Fruit fly (Drosophila melanogaster) whole organism, embryonic: Measurements from ENCODE around the gene SCaMC.
A peak's percentile ranks its signal among the peaks of the same experiment; 100 is the strongest.

Experiments used
- Aef1 ChIP-seq: fragments of 200-800 bp; sonication (Bioruptor generic); IDR thresholded peaks from 3 replicates; pipeline ENCODE4 v1.3.6; 2022; ENCODE audit warnings: missing biosample characterization, missing genetic modification characterization
- Atf-2 ChIP-seq: fragments of 200-800 bp; sonication (Bioruptor generic); optimal IDR thresholded peaks from 2 replicates; lab custom pipeline; 2016; ENCODE audit warnings: missing biosample characterization, missing genetic modification characterization
- Atf6 ChIP-seq: fragments of 200-800 bp; sonication (Bioruptor generic); IDR thresholded peaks from 2 replicates; pipeline ENCODE4 v1.3.6; 2022; ENCODE audit warnings: missing biosample characterization, missing genetic modification characterization
- BtbVII ChIP-seq: fragments of 200-800 bp; sonication (Bioruptor generic); optimal IDR thresholded peaks from 3 replicates; lab custom pipeline; 2017; ENCODE audit warnings: missing biosample characterization, mild to moderate bottlenecking, missing genetic modification characterization
- CG10321 ChIP-seq: fragments of 200-800 bp; sonication (Bioruptor generic); IDR thresholded peaks from 2 replicates; pipeline ENCODE4 v1.3.6; 2022; ENCODE audit warnings: missing biosample characterization, missing genetic modification characterization
- CG10431 ChIP-seq: fragments of 200-800 bp; sonication (Bioruptor generic); optimal IDR thresholded peaks from 3 replicates; lab custom pipeline; 2018; ENCODE audit warnings: missing biosample characterization, mild to moderate bottlenecking, missing genetic modification characterization
- CG12104 ChIP-seq: fragments of 200-800 bp; sonication (Bioruptor generic); optimal IDR thresholded peaks from 3 replicates; lab custom pipeline; 2016; ENCODE audit warnings: missing biosample characterization, missing genetic modification characterization
- CG14965 ChIP-seq: fragments of 200-800 bp; sonication (Bioruptor generic); optimal IDR thresholded peaks from 2 replicates; lab custom pipeline; 2016; ENCODE audit warnings: missing biosample characterization, missing genetic modification characterization, borderline replicate concordance
- CG15073 ChIP-seq: fragments of 200-800 bp; sonication (Bioruptor generic); optimal IDR thresholded peaks from 2 replicates; lab custom pipeline; 2016; ENCODE audit warnings: missing biosample characterization, missing genetic modification characterization
- CG15479 ChIP-seq: fragments of 200-800 bp; sonication (Bioruptor generic); optimal IDR thresholded peaks from 3 replicates; lab custom pipeline; 2019; ENCODE audit warnings: missing biosample characterization, mild to moderate bottlenecking, missing genetic modification characterization, moderate library complexity
- CG15696 ChIP-seq: fragments of 200-800 bp; sonication (Bioruptor generic); optimal IDR thresholded peaks from 2 replicates; lab custom pipeline; 2019; ENCODE audit warnings: missing biosample characterization, mild to moderate bottlenecking, missing genetic modification characterization, moderate library complexity
- CG1792 ChIP-seq: fragments of 200-800 bp; sonication (Bioruptor generic); optimal IDR thresholded peaks from 2 replicates; lab custom pipeline; 2016; ENCODE audit warnings: missing biosample characterization, missing genetic modification characterization
- CG18599 ChIP-seq: fragments of 200-800 bp; sonication (Bioruptor generic); optimal IDR thresholded peaks from 3 replicates; lab custom pipeline; 2017; ENCODE audit warnings: missing biosample characterization, missing genetic modification characterization, mild to moderate bottlenecking, moderate library complexity, missing genetic modification reagents
- CG2116 ChIP-seq: fragments of 200-800 bp; sonication (Bioruptor generic); optimal IDR thresholded peaks from 3 replicates; lab custom pipeline; 2018; ENCODE audit warnings: missing biosample characterization, mild to moderate bottlenecking, missing genetic modification characterization
- CG2120 ChIP-seq: fragments of 200-800 bp; sonication (Bioruptor generic); optimal IDR thresholded peaks from 3 replicates; lab custom pipeline; 2016; ENCODE audit warnings: missing biosample characterization, missing genetic modification characterization
- CG3065 ChIP-seq: fragments of 200-800 bp; sonication (Bioruptor generic); optimal IDR thresholded peaks from 2 replicates; lab custom pipeline; 2016; ENCODE audit warnings: missing biosample characterization, missing genetic modification characterization
- CG3163 ChIP-seq: fragments of 200-800 bp; sonication (Bioruptor generic); optimal IDR thresholded peaks from 3 replicates; lab custom pipeline; 2016; ENCODE audit warnings: missing biosample characterization, missing genetic modification characterization
- CG4360 ChIP-seq: fragments of 200-800 bp; sonication (Bioruptor generic); IDR thresholded peaks from 2 replicates; pipeline ENCODE4 v1.3.6; 2022; ENCODE audit warnings: missing biosample characterization, missing genetic modification characterization
- CG4404 ChIP-seq: fragments of 200-800 bp; sonication (Bioruptor generic); IDR thresholded peaks from 2 replicates; pipeline ENCODE4 v1.3.6; 2022; ENCODE audit warnings: missing biosample characterization, missing genetic modification characterization
- CG6813 ChIP-seq: fragments of 200-800 bp; sonication (Bioruptor generic); optimal IDR thresholded peaks from 2 replicates; lab custom pipeline; 2017; ENCODE audit warnings: missing biosample characterization, missing genetic modification characterization, mild to moderate bottlenecking, moderate library complexity, missing genetic modification reagents
- CG7357 ChIP-seq: fragments of 200-800 bp; sonication (Bioruptor generic); IDR thresholded peaks from 3 replicates; pipeline ENCODE4 v1.3.6; 2022; ENCODE audit warnings: missing biosample characterization, missing genetic modification characterization
- CG7556 ChIP-seq: fragments of 200-800 bp; sonication (Bioruptor generic); optimal IDR thresholded peaks from 2 replicates; lab custom pipeline; 2017; ENCODE audit warnings: missing biosample characterization, mild to moderate bottlenecking, missing genetic modification characterization
- CG7839 ChIP-seq: fragments of 200-800 bp; sonication (Bioruptor generic); optimal IDR thresholded peaks from 3 replicates; lab custom pipeline; 2018; ENCODE audit warnings: missing biosample characterization, mild to moderate bottlenecking, missing genetic modification characterization, moderate library complexity
- CG8281 ChIP-seq: fragments of 200-800 bp; sonication (Bioruptor generic); optimal IDR thresholded peaks from 2 replicates; lab custom pipeline; 2018; ENCODE audit warnings: missing biosample characterization, mild to moderate bottlenecking, missing genetic modification characterization, moderate library complexity
- CTCF ChIP-seq: fragments of 200-800 bp; sonication (Bioruptor generic); optimal IDR thresholded peaks from 2 replicates; lab custom pipeline; 2017; ENCODE audit warnings: missing biosample characterization, mild to moderate bottlenecking, missing genetic modification characterization, moderate library complexity
- CoRest ChIP-seq: fragments of 200-800 bp; sonication (Bioruptor generic); optimal IDR thresholded peaks from 3 replicates; lab custom pipeline; 2018; ENCODE audit warnings: missing biosample characterization, mild to moderate bottlenecking, missing genetic modification characterization, moderate library complexity
- H2.0 ChIP-seq: fragments of 200-800 bp; sonication (Bioruptor generic); IDR thresholded peaks from 2 replicates; pipeline ENCODE4 v1.3.6; 2022; ENCODE audit warnings: missing biosample characterization, missing genetic modification characterization
- Hand ChIP-seq: fragments of 200-800 bp; sonication (Bioruptor generic); optimal IDR thresholded peaks from 2 replicates; lab custom pipeline; 2017; ENCODE audit warnings: mild to moderate bottlenecking, missing biosample characterization, missing genetic modification reagents, missing genetic modification characterization
- HmgD ChIP-seq: fragments of 200-800 bp; sonication (Bioruptor generic); optimal IDR thresholded peaks from 3 replicates; lab custom pipeline; 2016; ENCODE audit warnings: missing biosample characterization, missing genetic modification characterization
- MTF-1 ChIP-seq: fragments of 200-800 bp; sonication (Bioruptor generic); optimal IDR thresholded peaks from 2 replicates; lab custom pipeline; 2018; ENCODE audit warnings: missing biosample characterization, mild to moderate bottlenecking, missing genetic modification characterization, borderline replicate concordance
- Mad ChIP-seq: fragments of 200-800 bp; sonication (Bioruptor generic); optimal IDR thresholded peaks from 2 replicates; lab custom pipeline; 2016; ENCODE audit warnings: missing biosample characterization, missing genetic modification characterization
- Side ChIP-seq: fragments of 200-800 bp; sonication (Bioruptor generic); optimal IDR thresholded peaks from 2 replicates; lab custom pipeline; 2016; ENCODE audit warnings: missing biosample characterization, missing genetic modification characterization
- Six4 ChIP-seq: fragments of 200-800 bp; sonication (Bioruptor generic); optimal IDR thresholded peaks from 2 replicates; lab custom pipeline; 2016; ENCODE audit warnings: missing biosample characterization, missing genetic modification characterization
- bcd ChIP-seq: fragments of 200-800 bp; sonication (Bioruptor generic); optimal IDR thresholded peaks from 2 replicates; lab custom pipeline; 2017; ENCODE audit warnings: missing biosample characterization, mild to moderate bottlenecking, missing genetic modification characterization
- br ChIP-seq: fragments of >200 bp; optimal IDR thresholded peaks from 2 replicates; lab custom pipeline; 2017
- bsh ChIP-seq, 2 experiments: fragments of 200-800 bp; sonication (Bioruptor generic); optimal IDR thresholded peaks; 2 replicates each; lab custom pipeline; 2017 to 2018; ENCODE audit warnings: mild to moderate bottlenecking in 2 of 2, missing biosample characterization in 2 of 2, missing genetic modification characterization in 2 of 2, moderate library complexity in 1 of 2
- cas ChIP-seq: fragments of 200-800 bp; sonication (Bioruptor generic); IDR thresholded peaks from 2 replicates; pipeline ENCODE4 v1.3.6; 2022; ENCODE audit warnings: missing biosample characterization, missing genetic modification characterization
- fd64A ChIP-seq: fragments of 200-800 bp; sonication (Bioruptor generic); optimal IDR thresholded peaks from 3 replicates; lab custom pipeline; 2018; ENCODE audit warnings: missing biosample characterization, mild to moderate bottlenecking, missing genetic modification characterization
- kah ChIP-seq: fragments of 200-800 bp; sonication (Bioruptor generic); optimal IDR thresholded peaks from 2 replicates; lab custom pipeline; 2018; ENCODE audit warnings: missing biosample characterization, mild to moderate bottlenecking, missing genetic modification characterization
- kay ChIP-seq: fragments of 200-800 bp; sonication (Bioruptor generic); optimal IDR thresholded peaks from 2 replicates; lab custom pipeline; 2016; ENCODE audit warnings: missing biosample characterization, missing genetic modification characterization
- nerfin-1 ChIP-seq: fragments of 200-800 bp; sonication (Bioruptor generic); optimal IDR thresholded peaks from 3 replicates; lab custom pipeline; 2019; ENCODE audit warnings: missing biosample characterization, mild to moderate bottlenecking, missing genetic modification characterization, moderate library complexity
- oc ChIP-seq: fragments of 200-800 bp; sonication (Bioruptor generic); optimal IDR thresholded peaks from 2 replicates; lab custom pipeline; 2018; ENCODE audit warnings: missing biosample characterization, mild to moderate bottlenecking, missing genetic modification characterization, moderate library complexity
- odd ChIP-seq: fragments of 200-800 bp; sonication (Bioruptor generic); optimal IDR thresholded peaks from 2 replicates; lab custom pipeline; 2017; ENCODE audit warnings: missing biosample characterization, mild to moderate bottlenecking, missing genetic modification characterization
- pan ChIP-seq, 4 experiments: fragments of >200 bp in 3 of 4; fragments of 200-800 bp in 1 of 4; sonication (Bioruptor generic) in 1 of 4; optimal IDR thresholded peaks in 3 of 4; IDR thresholded peaks in 1 of 4; 2 replicates each; pipeline versions ENCODE4 v1.3.6 to Lab custom; 2017 to 2022; ENCODE audit warnings: missing biosample characterization in 2 of 4, missing genetic modification characterization in 2 of 4, mixed read lengths in 1 of 4
- row ChIP-seq: fragments of 200-800 bp; sonication (Bioruptor generic); IDR thresholded peaks from 3 replicates; pipeline ENCODE4 v1.3.6; 2022; ENCODE audit warnings: missing biosample characterization, missing genetic modification characterization
- salm ChIP-seq: fragments of 200-800 bp; sonication (Bioruptor generic); optimal IDR thresholded peaks from 2 replicates; lab custom pipeline; 2018; ENCODE audit warnings: missing biosample characterization, mild to moderate bottlenecking, missing genetic modification characterization
- scrt ChIP-seq: fragments of 200-800 bp; sonication (Bioruptor generic); optimal IDR thresholded peaks from 2 replicates; lab custom pipeline; 2018; ENCODE audit warnings: missing biosample characterization, mild to moderate bottlenecking, missing genetic modification characterization, moderate library complexity
- trem ChIP-seq: fragments of 200-800 bp; optimal IDR thresholded peaks from 3 replicates; lab custom pipeline; 2019; ENCODE audit warnings: missing biosample characterization, mild to moderate bottlenecking, missing genetic modification characterization, moderate library complexity
- unpg ChIP-seq: fragments of 200-800 bp; sonication (Bioruptor generic); optimal IDR thresholded peaks from 3 replicates; lab custom pipeline; 2018; ENCODE audit warnings: missing biosample characterization, mild to moderate bottlenecking, missing genetic modification characterization, moderate library complexity
- usp ChIP-seq: fragments of >200 bp; optimal IDR thresholded peaks from 2 replicates; lab custom pipeline; 2017; ENCODE audit warnings: missing biosample characterization, missing genetic modification characterization
- vnd ChIP-seq: fragments of 200-800 bp; sonication (Bioruptor generic); IDR thresholded peaks from 3 replicates; pipeline ENCODE4 v1.3.6; 2022; ENCODE audit warnings: missing biosample characterization, missing genetic modification characterization; ENCODE audit not compliant: partially characterized antibody

The SCaMC gene

DNA sequence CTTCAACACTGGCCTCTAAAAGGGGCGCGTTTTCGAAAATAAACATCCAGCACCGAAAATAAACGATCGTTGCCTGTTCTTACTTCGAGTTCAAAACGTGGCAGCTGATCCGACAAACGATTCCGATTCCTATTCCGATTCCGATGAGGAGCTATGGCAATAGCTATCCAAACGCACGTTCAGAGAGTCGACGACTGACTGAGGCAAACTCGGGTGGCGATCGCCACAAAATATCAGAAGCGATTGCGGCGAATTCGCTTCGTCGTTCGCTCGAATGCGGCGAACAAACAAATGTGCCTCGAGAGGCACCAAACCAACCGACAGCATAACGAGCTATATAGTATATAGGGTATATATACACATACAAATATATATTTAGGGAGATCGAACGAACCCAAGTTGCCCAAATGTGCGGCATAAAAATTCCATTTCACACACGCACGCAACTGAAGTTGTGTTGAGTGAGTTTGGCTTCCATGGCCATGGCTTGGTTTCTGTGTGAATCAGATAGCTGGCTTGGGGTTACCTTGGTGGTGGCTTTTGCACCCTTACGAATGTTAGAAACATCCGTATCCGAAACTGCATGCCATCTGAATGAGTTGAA, 23.3 kb downstream of the SCaMC start, which contains the start of gene Ncc69 (continued):
- TF ChIP-seq CG3163 (GFP tag; lab: Kevin White, UChicago) = no peak
- no peak for TF ChIP-seq odd (GFP tag; lab: Kevin White, UChicago)
- no peak for TF ChIP-seq CG3065 (GFP tag; lab: Kevin White, UChicago)
- no peak for TF ChIP-seq trem
- no peak for TF ChIP-seq CG18599 (GFP tag; lab: Kevin White, UChicago)
- no peak for TF ChIP-seq cas (GFP tag; lab: Robert Waterston, UW)
- TF ChIP-seq CoRest = no peak
- TF ChIP-seq CG7556 (GFP tag; lab: Kevin White, UChicago) = no peak
- no peak for TF ChIP-seq Six4 (GFP tag; lab: Kevin White, UChicago)
- no peak for TF ChIP-seq H2.0
- TF ChIP-seq Atf6 (GFP tag; lab: Robert Waterston, UW) = no peak
- TF ChIP-seq kay (GFP tag; lab: Kevin White, UChicago) = no peak
- TF ChIP-seq salm (tag; lab: Kevin White, UChicago) = no peak
- no peak for TF ChIP-seq CG10321 (GFP tag; lab: Robert Waterston, UW)
- no peak for TF ChIP-seq usp (GFP tag; lab: Kevin White, UChicago)
- no peak; the same call in 2 of the 3 replicates for TF ChIP-seq row (GFP tag; lab: Robert Waterston, UW)
- no peak for TF ChIP-seq HmgD (GFP tag; lab: Kevin White, UChicago)
- TF ChIP-seq CG2120 (GFP tag; lab: Kevin White, UChicago) = no peak
- no peak for TF ChIP-seq CG15479
- TF ChIP-seq CG4404 (GFP tag; lab: Robert Waterston, UW) = no peak
- TF ChIP-seq MTF-1 (GFP tag; lab: Kevin White, UChicago) = no peak
- no peak for TF ChIP-seq CG7357
- TF ChIP-seq BtbVII = peak; percentile 6
- TF ChIP-seq scrt = no peak
- no peak for TF ChIP-seq Side (GFP tag; lab: Kevin White, UChicago)
- no peak for TF ChIP-seq oc
- TF ChIP-seq CG4360 (GFP tag; lab: Robert Waterston, UW) = peak; percentile 32; the same call in 1 of the 2 replicates
- TF ChIP-seq CG1792 (GFP tag; lab: Kevin White, UChicago) = no peak
- no peak for TF ChIP-seq Hand
- TF ChIP-seq CG10431 (GFP tag; lab: Kevin White, UChicago) = no peak
- no peak for TF ChIP-seq CG15696
- peak; percentile 37 for TF ChIP-seq kah (GFP tag; lab: Kevin White, UChicago)
- TF ChIP-seq CTCF (GFP tag; lab: Kevin White, UChicago) = no peak
- no peak for TF ChIP-seq CG6813 (GFP tag; lab: Kevin White, UChicago)
- no peak for TF ChIP-seq CG12104
- TF ChIP-seq Atf-2 (GFP tag; lab: Kevin White, UChicago) = no peak
- TF ChIP-seq CG7839 = no peak
- TF ChIP-seq unpg (GFP tag; lab: Kevin White, UChicago) = no peak
- no peak for TF ChIP-seq Mad
- TF ChIP-seq Aef1 (GFP tag; lab: Robert Waterston, UW) = no peak
- no peak for TF ChIP-seq CG8281 (tag; lab: Kevin White, UChicago)
- peak; percentile 71 for TF ChIP-seq nerfin-1 (tag; lab: Kevin White, UChicago)
- TF ChIP-seq pan (optimal IDR thresholded peaks at IDR 0.05; lab: Kevin White, UChicago) = no peak
- TF ChIP-seq pan (GFP tag; optimal IDR thresholded peaks at IDR 0.05 in 1 of 2, IDR thresholded peaks at IDR 0.05 in 1 of 2) = no peak
- no peak for TF ChIP-seq CG14965 (GFP tag; lab: Kevin White, UChicago)
- no peak for TF ChIP-seq vnd (GFP tag; lab: Robert Waterston, UW)
- TF ChIP-seq br (lab: Kevin White, UChicago) = no peak
- TF ChIP-seq CG2116 (GFP tag; lab: Kevin White, UChicago) = no peak
- no peak for TF ChIP-seq bcd (GFP tag; lab: Kevin White, UChicago)
- TF ChIP-seq CG15073 (GFP tag; lab: Kevin White, UChicago) = no peak
- no peak for TF ChIP-seq bsh (GFP tag; optimal IDR thresholded peaks at IDR 0.05; lab: Kevin White, UChicago)
- TF ChIP-seq fd64A = no peak
